Worm (Caenorhabditis elegans) whole organism, early embryonic: Measurements from ENCODE around the gene metl-18.

ENCODE experiments used
- aly-1 ChIP-seq: sonication (generic microtip); optimal IDR thresholded peaks from 2 replicates; lab custom pipeline; 2016; ENCODE audit warnings: missing genetic modification characterization, missing compliant biosample characterization
- ama-1 ChIP-seq: fragments of 150-350 bp; optimal IDR thresholded peaks from 2 replicates; lab custom pipeline; 2014
- ceh-13 ChIP-seq: fragments of 200-800 bp; sonication (Bioruptor generic); optimal IDR thresholded peaks from 2 replicates; lab custom pipeline; 2018; ENCODE audit warnings: mild to moderate bottlenecking, missing genetic modification characterization, missing compliant biosample characterization
- ets-7 ChIP-seq: sonication (generic microtip); optimal IDR thresholded peaks from 2 replicates; lab custom pipeline; 2016; ENCODE audit warnings: missing genotype, missing genetic modification characterization, missing compliant biosample characterization
- flt-1 ChIP-seq: fragments of 200-800 bp; sonication (Bioruptor generic); IDR thresholded peaks from 2 replicates; pipeline ENCODE4 v1.3.6; 2022; ENCODE audit warnings: missing genetic modification characterization, missing compliant biosample characterization
- pes-1 ChIP-seq: fragments of 200-800 bp; sonication (Bioruptor generic); IDR thresholded peaks from 2 replicates; pipeline ENCODE4 v1.3.6; 2022; ENCODE audit warnings: missing genetic modification reagents, missing genetic modification characterization, missing compliant biosample characterization
- sea-1 ChIP-seq: fragments of 200-800 bp; sonication (Bioruptor generic); conservative IDR thresholded peaks from 2 replicates; pipeline ENCODE4 v1.3.6; 2022; ENCODE audit warnings: missing genetic modification characterization, missing compliant biosample characterization
- tbx-37 ChIP-seq: fragments of 200-800 bp; sonication (Bioruptor generic); conservative IDR thresholded peaks from 2 replicates; pipeline ENCODE4 v1.3.6; 2022; ENCODE audit warnings: missing genetic modification reagents, missing genetic modification characterization, missing compliant biosample characterization

- TF ChIP-seq ama-1 (lab: Kevin White, UChicago): no peak
- peak; percentile 42 for TF ChIP-seq ceh-13 (GFP tag; lab: Kevin White, UChicago)
- TF ChIP-seq ets-7: peak; percentile 49
- no peak for TF ChIP-seq aly-1
- no peak for TF ChIP-seq flt-1 (GFP tag; lab: Robert Waterston, UW)
- no peak for TF ChIP-seq tbx-37 (GFP tag; lab: Robert Waterston, UW)
- TF ChIP-seq sea-1: no peak
- TF ChIP-seq pes-1 (GFP tag; lab: Robert Waterston, UW): peak; percentile 20; the same call in 1 of the 2 replicates
These were observed 50.7 kb downstream of the metl-18 start for ce11 chrIII:3476245-3476644.
